Fruit fly (Drosophila melanogaster): ENCODE results near the gene CG14556.
A peak's percentile ranks its signal among the peaks of the same experiment; 100 is the strongest.

CG14556 gene

dm6 chr3R:26105924-26106494 is 20.4 kb upstream of the CG14556 start (continued):
- TF ChIP-seq org-1 (GFP tag; optimal IDR thresholded peaks at IDR 0.05) (peak; percentile 37), sens (GFP tag) (peak; percentile 30), CG17328 (GFP tag; IDR thresholded peaks at IDR 0.05) (no peak), CG13424 (tag; optimal IDR thresholded peaks at IDR 0.05) (peak; percentile 10), CG10267 (tag; optimal IDR thresholded peaks at IDR 0.05) (peak; percentile 2), gcm (GFP tag; optimal IDR thresholded peaks at IDR 0.05) (no peak), en (GFP tag; optimal IDR thresholded peaks at IDR 0.05) (no peak), B-H1 (GFP tag; IDR thresholded peaks at IDR 0.05) (peak; percentile 70), CG2712 (tag; optimal IDR thresholded peaks at IDR 0.05) (peak; percentile 14), CG17359 (tag; optimal IDR thresholded peaks at IDR 0.05) (peak; percentile 82), CG11504 (tag; optimal IDR thresholded peaks at IDR 0.05) (peak; percentile 99), CG33557 (GFP tag; optimal IDR thresholded peaks at IDR 0.05) (no peak), nau (GFP tag; optimal IDR thresholded peaks at IDR 0.05) (peak; percentile 40), chif (GFP tag; optimal IDR thresholded peaks at IDR 0.05) (no peak), dmrt99B (tag; optimal IDR thresholded peaks at IDR 0.05) (peak; percentile 75), Neu2 (GFP tag; optimal IDR thresholded peaks at IDR 0.05; ENCODE audit: borderline replicate concordance) (no peak), pita (GFP tag; optimal IDR thresholded peaks at IDR 0.05) (no peak), ken (GFP tag; IDR thresholded peaks at IDR 0.05) (peak; percentile 65; the same call in 1 of the 3 replicates), HLH3B (GFP tag; IDR thresholded peaks at IDR 0.05) (peak; percentile 58), CG33213 (GFP tag; optimal IDR thresholded peaks at IDR 0.05) (no peak), CG31224 (GFP tag; IDR thresholded peaks at IDR 0.05) (peak; percentile 81), Blimp-1 (GFP tag; optimal IDR thresholded peaks at IDR 0.05) (peak; percentile 34), ewg (GFP tag; optimal IDR thresholded peaks at IDR 0.05) (peak; percentile 12), esg (GFP tag; conservative IDR thresholded peaks at IDR 0.05) (peak; percentile 54), CG8290 (GFP tag; optimal IDR thresholded peaks at IDR 0.05) (no peak), CG8290 (tag; optimal IDR thresholded peaks at IDR 0.05) (peak in 1 of 2 experiments; percentile 18), CG13894 (tag; optimal IDR thresholded peaks at IDR 0.05) (peak; percentile 74), CG17829 (tag; optimal IDR thresholded peaks at IDR 0.05) (peak; percentile 31), fd3F (GFP tag; optimal IDR thresholded peaks at IDR 0.05) (peak; percentile 61), fd96Cb (tag; optimal IDR thresholded peaks at IDR 0.05) (peak; percentile 44), caup (GFP tag; optimal IDR thresholded peaks at IDR 0.05; ENCODE audit: severe bottlenecking) (peak; percentile 68), az2 (GFP tag; optimal IDR thresholded peaks at IDR 0.05) (no peak), Mes4 (GFP tag; optimal IDR thresholded peaks at IDR 0.05) (no peak), Optix (GFP tag; IDR thresholded peaks at IDR 0.05) (peak; percentile 49; the same call in 1 of the 3 replicates), Aef1 (GFP tag; IDR thresholded peaks at IDR 0.05) (peak; percentile 80), CG7963 (GFP tag; IDR thresholded peaks at IDR 0.05; ENCODE audit: partially characterized antibody) (no peak), lab (GFP tag; optimal IDR thresholded peaks at IDR 0.05) (peak; percentile 87), CG6854 (GFP tag; optimal IDR thresholded peaks at IDR 0.05) (peak; percentile 65), CG8924 (tag; optimal IDR thresholded peaks at IDR 0.05) (peak; percentile 31), vfl (GFP tag; optimal IDR thresholded peaks at IDR 0.05) (no peak), CG32532 (GFP tag; IDR thresholded peaks at IDR 0.05) (peak; percentile 88), her (GFP tag; optimal IDR thresholded peaks at IDR 0.05) (no peak), Abd-B (GFP tag; optimal IDR thresholded peaks at IDR 0.05) (peak; percentile 40), CG14014 (GFP tag; IDR thresholded peaks at IDR 0.05) (peak; percentile 72), ATbp (GFP tag; optimal IDR thresholded peaks at IDR 0.05) (peak; percentile 46), corto (GFP tag; optimal IDR thresholded peaks at IDR 0.05) (no peak), CG18262 (tag; optimal IDR thresholded peaks at IDR 0.05) (peak; percentile 0), CG11696 (GFP tag; IDR thresholded peaks at IDR 0.05) (peak; percentile 73), Ets97D (GFP tag; optimal IDR thresholded peaks at IDR 0.05) (peak; percentile 32), TFAM (GFP tag; optimal IDR thresholded peaks at IDR 0.05) (no peak)

Data from whole organism, embryonic.